Worm (Caenorhabditis elegans) whole organism, L4 larva: ENCODE data around the gene Y17G9A.4.

Experiments
- D1046.2 ChIP-seq: fragments of 200-800 bp; sonication (Bioruptor generic); IDR thresholded peaks from 2 replicates; pipeline ENCODE4 v1.3.6; 2022; ENCODE audit warnings: missing genetic modification characterization, missing compliant biosample characterization
- F49E8.2 ChIP-seq: sonication (generic microtip); optimal IDR thresholded peaks from 2 replicates; lab custom pipeline; 2016; ENCODE audit warnings: missing compliant biosample characterization, mild to moderate bottlenecking, missing genetic modification characterization, borderline replicate concordance
- T20F7.1 ChIP-seq: fragments of 200-800 bp; sonication (Bioruptor generic); optimal IDR thresholded peaks from 2 replicates; lab custom pipeline; 2018; ENCODE audit warnings: mild to moderate bottlenecking, missing genetic modification characterization, missing compliant biosample characterization
- ZK337.2 ChIP-seq: fragments of 200-800 bp; sonication (Bioruptor generic); IDR thresholded peaks from 2 replicates; pipeline ENCODE4 v1.3.6; 2022; ENCODE audit warnings: missing genetic modification reagents, missing genetic modification characterization, missing compliant biosample characterization
- ZK546.5 ChIP-seq, 2 experiments: sonication (generic microtip); optimal IDR thresholded peaks; 2 replicates each; lab custom pipeline; 2017; ENCODE audit warnings: missing biosample characterization in 2 of 2, missing genetic modification characterization in 2 of 2
- aha-1 ChIP-seq: fragments of 150-350 bp; peaks from one replicate; lab custom pipeline; 2014; ENCODE audit warnings: missing biosample characterization, missing genetic modification characterization
- ama-1 ChIP-seq: fragments of 150-350 bp; optimal IDR thresholded peaks from 2 replicates; lab custom pipeline; 2014; ENCODE audit warnings: inconsistent platforms, mixed read lengths
- ceh-20 ChIP-seq: fragments of 200-800 bp; sonication (Bioruptor generic); IDR thresholded peaks from 2 replicates; pipeline ENCODE4 v1.3.6; 2022; ENCODE audit warnings: missing genetic modification reagents, missing genetic modification characterization, missing compliant biosample characterization
- ceh-32 ChIP-seq: sonication (generic microtip); optimal IDR thresholded peaks from 2 replicates; lab custom pipeline; 2016; ENCODE audit warnings: mild to moderate bottlenecking, missing genetic modification characterization, missing compliant biosample characterization; ENCODE audit not compliant: poor library complexity
- ceh-44 ChIP-seq: fragments of 200-800 bp; sonication (Bioruptor generic); IDR thresholded peaks from 2 replicates; pipeline ENCODE4 v1.3.6; 2022; ENCODE audit warnings: missing genetic modification reagents, missing genetic modification characterization, missing compliant biosample characterization
- ceh-62 ChIP-seq: sonication (generic microtip); optimal IDR thresholded peaks from 2 replicates; lab custom pipeline; 2017; ENCODE audit warnings: missing biosample characterization, missing genetic modification characterization
- ceh-82 ChIP-seq: sonication (generic microtip); optimal IDR thresholded peaks from 2 replicates; lab custom pipeline; 2017; ENCODE audit warnings: missing biosample characterization, missing genetic modification characterization
- daf-8 ChIP-seq: fragments of 200-800 bp; sonication (Bioruptor generic); IDR thresholded peaks from 2 replicates; pipeline ENCODE4 v1.3.6; 2022; ENCODE audit warnings: missing genetic modification characterization, missing compliant biosample characterization
- dmd-6 ChIP-seq: fragments of 200-800 bp; sonication (Bioruptor generic); IDR thresholded peaks from 2 replicates; pipeline ENCODE4 v1.3.6; 2022; ENCODE audit warnings: missing genetic modification reagents, missing genetic modification characterization, missing compliant biosample characterization
- duxl-1 ChIP-seq: sonication (generic microtip); optimal IDR thresholded peaks from 2 replicates; lab custom pipeline; 2016; ENCODE audit warnings: mild to moderate bottlenecking, missing genetic modification characterization, moderate library complexity, missing compliant biosample characterization; ENCODE audit not compliant: poor library complexity
- egl-27 ChIP-seq: sonication (generic microtip); optimal IDR thresholded peaks from 3 replicates; lab custom pipeline; 2017; ENCODE audit warnings: missing biosample characterization, missing genetic modification reagents, missing genetic modification characterization
- hlh-11 ChIP-seq: fragments of 200-800 bp; sonication (Bioruptor generic); optimal IDR thresholded peaks from 2 replicates; lab custom pipeline; 2018; ENCODE audit warnings: mild to moderate bottlenecking, missing genetic modification characterization, missing compliant biosample characterization
- hlh-30 ChIP-seq: sonication (generic microtip); optimal IDR thresholded peaks from 2 replicates; lab custom pipeline; 2017; ENCODE audit warnings: antibody characterized with exemption, mild to moderate bottlenecking, missing genetic modification characterization, missing compliant biosample characterization; ENCODE audit not compliant: insufficient read depth
- hmg-1.1 ChIP-seq: fragments of 200-800 bp; sonication (Bioruptor generic); IDR thresholded peaks from 2 replicates; pipeline ENCODE4 v1.3.6; 2022; ENCODE audit warnings: missing genetic modification reagents, missing genetic modification characterization, missing compliant biosample characterization
- lin-1 ChIP-seq: fragments of 200-800 bp; sonication (Bioruptor generic); IDR thresholded peaks from 2 replicates; pipeline ENCODE4 v1.3.6; 2022; ENCODE audit warnings: missing genetic modification reagents, missing genetic modification characterization, missing compliant biosample characterization
- lin-13 ChIP-seq: fragments of 150-350 bp; optimal IDR thresholded peaks from 2 replicates; lab custom pipeline; 2014; ENCODE audit warnings: missing biosample characterization, missing genetic modification reagents, missing genetic modification characterization
- lin-15B ChIP-seq: fragments of 150-350 bp; sonication (generic microtip); optimal IDR thresholded peaks from 3 replicates; lab custom pipeline; 2014; ENCODE audit warnings: missing biosample characterization, missing genetic modification characterization
- lsy-2 ChIP-seq, 2 experiments: fragments of 150-350 bp in 1 of 2; sonication (generic microtip) in 1 of 2; optimal IDR thresholded peaks; 2 replicates each; lab custom pipeline; 2014 to 2017; ENCODE audit warnings: missing biosample characterization in 2 of 2, missing genetic modification characterization in 2 of 2
- mdt-29 ChIP-seq: fragments of 200-800 bp; sonication (Bioruptor generic); IDR thresholded peaks from 2 replicates; pipeline ENCODE4 v1.3.6; 2022; ENCODE audit warnings: missing genetic modification reagents, missing genetic modification characterization, missing compliant biosample characterization
- mes-2 ChIP-seq: sonication (generic microtip); optimal IDR thresholded peaks from 2 replicates; lab custom pipeline; 2016; ENCODE audit warnings: missing genotype, mild to moderate bottlenecking, missing genetic modification characterization, missing compliant biosample characterization; ENCODE audit not compliant: poor library complexity, severe bottlenecking
- mxl-3 ChIP-seq: fragments of 200-800 bp; sonication (Bioruptor generic); optimal IDR thresholded peaks from 2 replicates; lab custom pipeline; 2018; ENCODE audit warnings: mild to moderate bottlenecking, missing genetic modification characterization, missing compliant biosample characterization
- nhr-111 ChIP-seq: fragments of 200-800 bp; sonication (Bioruptor generic); optimal IDR thresholded peaks from 2 replicates; lab custom pipeline; 2018; ENCODE audit warnings: mild to moderate bottlenecking, missing genetic modification characterization, missing compliant biosample characterization
- nhr-237 ChIP-seq: sonication (generic microtip); optimal IDR thresholded peaks from 2 replicates; lab custom pipeline; 2017; ENCODE audit warnings: missing biosample characterization, missing genetic modification characterization
- nhr-41 ChIP-seq: fragments of 200-800 bp; sonication (Bioruptor generic); IDR thresholded peaks from 2 replicates; pipeline ENCODE4 v1.3.6; 2022; ENCODE audit warnings: missing genetic modification reagents, missing genetic modification characterization, missing compliant biosample characterization
- nhr-48 ChIP-seq: sonication (generic microtip); optimal IDR thresholded peaks from 2 replicates; lab custom pipeline; 2016; ENCODE audit warnings: mild to moderate bottlenecking, missing genetic modification characterization, missing compliant biosample characterization
- nhr-77 ChIP-seq: fragments of 150-350 bp; optimal IDR thresholded peaks from 2 replicates; lab custom pipeline; 2014; ENCODE audit warnings: missing biosample characterization, missing genetic modification characterization
- pha-4 ChIP-seq, 2 experiments: fragments of 150-350 bp in 1 of 2; fragments of 200-800 bp in 1 of 2; sonication (Bioruptor generic) in 1 of 2; IDR thresholded peaks in 1 of 2; optimal IDR thresholded peaks in 1 of 2; 2 replicates each; pipeline versions ENCODE4 v1.3.6 to Lab custom; 2014 to 2022; ENCODE audit warnings: missing genetic modification characterization in 2 of 2, missing genetic modification reagents in 2 of 2, missing biosample characterization in 1 of 2, missing compliant biosample characterization in 1 of 2
- pqm-1 ChIP-seq: sonication (generic microtip); optimal IDR thresholded peaks from 2 replicates; lab custom pipeline; 2017; ENCODE audit warnings: missing biosample characterization, missing genetic modification characterization
- rbr-2 ChIP-seq: sonication (generic microtip); optimal IDR thresholded peaks from 2 replicates; lab custom pipeline; 2016; ENCODE audit warnings: missing genotype, missing genetic modification characterization, missing compliant biosample characterization
- spr-3 ChIP-seq: fragments of 200-800 bp; sonication (Bioruptor generic); optimal IDR thresholded peaks from 2 replicates; lab custom pipeline; 2018; ENCODE audit warnings: mild to moderate bottlenecking, missing genetic modification characterization, missing compliant biosample characterization
- zag-1 ChIP-seq: fragments of 150-350 bp; optimal IDR thresholded peaks from 2 replicates; lab custom pipeline; 2014; ENCODE audit warnings: missing biosample characterization, missing genetic modification characterization
- zfp-2 ChIP-seq: sonication (generic microtip); optimal IDR thresholded peaks from 2 replicates; lab custom pipeline; 2016; ENCODE audit warnings: mild to moderate bottlenecking, missing genetic modification characterization, missing compliant biosample characterization
- zip-11 ChIP-seq: fragments of 200-800 bp; sonication (Bioruptor generic); IDR thresholded peaks from 2 replicates; pipeline ENCODE4 v1.3.6; 2022; ENCODE audit warnings: missing genetic modification characterization, missing compliant biosample characterization
- zip-2 ChIP-seq: fragments of 150-350 bp; optimal IDR thresholded peaks from 2 replicates; lab custom pipeline; 2014; ENCODE audit warnings: missing biosample characterization, missing genetic modification characterization

Gene Y17G9A.4

DNA sequence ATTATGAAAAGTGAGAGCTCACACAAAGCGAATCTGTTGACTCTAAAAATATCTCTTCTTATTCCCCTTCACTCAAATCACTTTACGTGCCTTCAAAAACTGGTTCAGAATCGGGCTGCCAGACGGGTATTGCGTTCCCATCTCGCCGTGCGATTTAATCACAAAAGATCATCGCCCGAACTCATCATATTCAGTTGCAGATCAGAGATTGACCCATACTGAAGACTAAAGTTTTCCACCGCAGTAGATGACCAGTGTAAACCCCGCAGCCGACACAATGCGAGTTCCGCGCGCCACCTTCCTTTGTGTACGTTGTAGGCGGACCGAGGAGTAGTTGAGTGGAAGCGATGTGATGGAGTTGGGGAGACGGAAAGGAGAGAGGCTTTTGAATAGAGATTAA is 19.3 kb upstream of the Y17G9A.4 start (continued):
- TF ChIP-seq hlh-11 (tag; lab: Kevin White, UChicago) (no peak), mdt-29 (GFP tag; lab: Robert Waterston, UW) (peak; percentile 71; the same call in 1 of the 2 replicates), T20F7.1 (GFP tag; lab: Kevin White, UChicago) (no peak), hlh-30 (tag; lab: Kevin White, UChicago) (no peak), ceh-44 (GFP tag; lab: Robert Waterston, UW) (peak; percentile 100), nhr-48 (tag; lab: Kevin White, UChicago) (peak; percentile 52), ama-1 (lab: Kevin White, UChicago) (peak; percentile 90), pha-4 (GFP tag; IDR thresholded peaks at IDR 0.05; lab: Robert Waterston, UW) (no peak), pha-4 (tag; optimal IDR thresholded peaks at IDR 0.05; lab: Kevin White, UChicago) (no peak), nhr-237 (no peak), rbr-2 (tag; lab: Kevin White, UChicago) (peak; percentile 57), ceh-32 (no peak), zip-11 (no peak), F49E8.2 (tag; lab: Kevin White, UChicago) (peak; percentile 94), aha-1 (tag; lab: Kevin White, UChicago) (peak; percentile 94), zip-2 (tag; lab: Kevin White, UChicago) (no peak), mxl-3 (GFP tag; lab: Kevin White, UChicago) (peak; percentile 73), lin-1 (GFP tag; lab: Robert Waterston, UW) (no peak)

- TF ChIP-seq zag-1 (tag; lab: Kevin White, UChicago), result no peak
Observed at ce11 chrIV:4877102-4877501, 15.8 kb upstream of the Y17G9A.4 start, which contains the start of gene str-170. Gene str-170 (plus strand): TSS chrIV:4877402.

- TF ChIP-seq ZK337.2 (GFP tag; lab: Robert Waterston, UW), result no peak
- no peak for TF ChIP-seq zfp-2
- no peak for TF ChIP-seq ceh-62 (tag; lab: Kevin White, UChicago)
- TF ChIP-seq nhr-77 (tag; lab: Kevin White, UChicago), result no peak
- TF ChIP-seq spr-3 (GFP tag; lab: Kevin White, UChicago), result no peak
- no peak for TF ChIP-seq mes-2 (tag; lab: Kevin White, UChicago)
- no peak for TF ChIP-seq lsy-2 (tag; optimal IDR thresholded peaks at IDR 0.05; lab: Kevin White, UChicago)
- TF ChIP-seq nhr-111 (GFP tag; lab: Kevin White, UChicago), result no peak
- no peak for TF ChIP-seq pqm-1 (tag; lab: Kevin White, UChicago)
- no peak for TF ChIP-seq hmg-1.1 (GFP tag; lab: Robert Waterston, UW)
Observed at ce11 chrIV:4874603-4875002, 13.3 kb upstream of the Y17G9A.4 start, which contains the start of gene str-174. Gene str-174 (minus strand): TSS chrIV:4874703.

DNA sequence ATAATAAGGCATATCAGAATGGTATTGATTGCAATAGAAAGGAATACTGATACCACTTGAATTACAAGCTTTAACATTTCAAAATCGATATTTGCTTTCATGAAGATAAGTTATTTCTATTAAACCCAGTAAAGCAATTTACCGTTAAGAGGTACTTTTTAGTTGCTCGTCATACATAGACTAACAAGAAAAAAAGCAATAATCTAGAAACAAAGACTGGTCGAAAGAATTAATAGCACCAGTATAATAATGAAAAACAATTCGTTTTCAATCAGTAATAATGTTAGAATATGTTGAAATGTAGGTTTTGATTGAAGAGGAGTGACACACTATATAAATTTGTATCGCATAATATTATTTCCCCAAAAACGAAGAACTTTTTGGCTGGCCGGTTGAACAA is 9.2 kb upstream of the Y17G9A.4 start, which contains the start of gene str-175:
TSS of gene str-175 (minus strand) at position 101 of the 400 bp plus-strand sequence.
- TF ChIP-seq daf-8 (GFP tag; lab: Robert Waterston, UW) (no peak), aha-1 (tag; lab: Kevin White, UChicago) (peak; percentile 44)

- TF ChIP-seq egl-27 (tag; lab: Kevin White, UChicago), result no peak
- no peak for TF ChIP-seq ceh-82 (tag; lab: Kevin White, UChicago)
- no peak for TF ChIP-seq lin-15B (tag; lab: Kevin White, UChicago)
- no peak for TF ChIP-seq dmd-6 (GFP tag; lab: Robert Waterston, UW)
- TF ChIP-seq ceh-20 (GFP tag; lab: Robert Waterston, UW), result no peak
- TF ChIP-seq nhr-41, result no peak
- TF ChIP-seq ZK546.5 (tag; optimal IDR thresholded peaks at IDR 0.05; lab: Kevin White, UChicago), result no peak
- TF ChIP-seq D1046.2 (GFP tag; lab: Robert Waterston, UW), result no peak
- no peak for TF ChIP-seq duxl-1 (tag; lab: Kevin White, UChicago)
- no peak for TF ChIP-seq lin-13 (GFP tag; lab: Kevin White, UChicago)
Observed at ce11 chrIV:4867610-4868009, 6.3 kb upstream of the Y17G9A.4 start, which contains the start of gene str-172. Gene str-172 (minus strand): TSS chrIV:4867710.
